Fruit fly (Drosophila melanogaster): ENCODE measurements around the gene Edem2.

Gene Edem2

dm6 chr2L:13222225-13222648 lies 30.2 kb downstream of the Edem2 start, which contains the start of the genes Ski6 and CG16812 (continued):
- TF ChIP-seq grau (tag; optimal IDR thresholded peaks at IDR 0.05) (peak; percentile 78), CG2120 (GFP tag; optimal IDR thresholded peaks at IDR 0.05) (peak; percentile 76), kni (GFP tag; optimal IDR thresholded peaks at IDR 0.05) (no peak), Elba2 (GFP tag; optimal IDR thresholded peaks at IDR 0.05) (peak; percentile 29), CG18599 (GFP tag; optimal IDR thresholded peaks at IDR 0.05) (no peak), pita (GFP tag; optimal IDR thresholded peaks at IDR 0.05) (no peak), CG10959 (GFP tag; IDR thresholded peaks at IDR 0.05) (no peak), CG10366 (GFP tag; IDR thresholded peaks at IDR 0.05) (peak; percentile 64), stc (GFP tag; IDR thresholded peaks at IDR 0.05) (peak; percentile 65), kah (GFP tag; optimal IDR thresholded peaks at IDR 0.05) (no peak), CG12236 (GFP tag; optimal IDR thresholded peaks at IDR 0.05) (no peak), CG8290 (GFP tag; optimal IDR thresholded peaks at IDR 0.05) (peak; percentile 37), CG8290 (tag; optimal IDR thresholded peaks at IDR 0.05) (no peak), abd-A (tag; optimal IDR thresholded peaks at IDR 0.05) (no peak), gsb-n (tag; optimal IDR thresholded peaks at IDR 0.05) (peak; percentile 68), tgo (GFP tag; IDR thresholded peaks at IDR 0.05) (peak; percentile 58; the same call in 2 of the 3 replicates), CG7357 (GFP tag; IDR thresholded peaks at IDR 0.05) (no peak), grn (GFP tag; optimal IDR thresholded peaks at IDR 0.05) (no peak), CG13296 (GFP tag; optimal IDR thresholded peaks at IDR 0.05) (peak; percentile 62), sna (GFP tag; IDR thresholded peaks at IDR 0.05; ENCODE audit: partially characterized antibody) (0 out of 2 replicates have a peak, but pooled peaks have one; percentile 21), inv (GFP tag; IDR thresholded peaks at IDR 0.05; ENCODE audit: partially characterized antibody) (no peak), cwo (GFP tag; optimal IDR thresholded peaks at IDR 0.05) (no peak), CG42726 (GFP tag; IDR thresholded peaks at IDR 0.05; ENCODE audit: partially characterized antibody) (no peak), Lhr (GFP tag; optimal IDR thresholded peaks at IDR 0.05) (no peak), bigmax (GFP tag; optimal IDR thresholded peaks at IDR 0.05) (no peak), CG32772 (GFP tag; IDR thresholded peaks at IDR 0.05) (peak; percentile 56), CG6272 (GFP tag; IDR thresholded peaks at IDR 0.05) (no peak), slou (GFP tag; optimal IDR thresholded peaks at IDR 0.05) (peak; percentile 39), CG17328 (GFP tag; IDR thresholded peaks at IDR 0.05) (peak; percentile 68), cad (GFP tag; optimal IDR thresholded peaks at IDR 0.05) (no peak), Dbx (GFP tag; IDR thresholded peaks at IDR 0.05) (peak; percentile 68), Ada2b (GFP tag; IDR thresholded peaks at IDR 0.05) (peak; percentile 47), CG17612 (GFP tag; IDR thresholded peaks at IDR 0.05) (no peak), NfI (GFP tag; optimal IDR thresholded peaks at IDR 0.05) (peak; percentile 58), pb (GFP tag; optimal IDR thresholded peaks at IDR 0.05) (no peak), nom (GFP tag; optimal IDR thresholded peaks at IDR 0.05) (no peak), Atf6 (GFP tag; IDR thresholded peaks at IDR 0.05) (peak; percentile 66), MBD-R2 (GFP tag; IDR thresholded peaks at IDR 0.05) (peak; percentile 60; the same call in 1 of the 2 replicates), Hmx (GFP tag; optimal IDR thresholded peaks at IDR 0.05) (peak; percentile 35), ATbp (GFP tag; optimal IDR thresholded peaks at IDR 0.05) (no peak), CG43689 (GFP tag; IDR thresholded peaks at IDR 0.05) (no peak), CG4707 (GFP tag; optimal IDR thresholded peaks at IDR 0.05) (no peak), CG14050 (GFP tag; IDR thresholded peaks at IDR 0.05) (peak; percentile 42; the same call in 2 of the 3 replicates), CG4854 (GFP tag; optimal IDR thresholded peaks at IDR 0.05) (no peak), TFAM (GFP tag; optimal IDR thresholded peaks at IDR 0.05) (no peak), CG2712 (tag; optimal IDR thresholded peaks at IDR 0.05) (peak; percentile 87), CG16779 (GFP tag; IDR thresholded peaks at IDR 0.05) (peak; percentile 23; the same call in 1 of the 2 replicates), MTF-1 (GFP tag; optimal IDR thresholded peaks at IDR 0.05; ENCODE audit: borderline replicate concordance) (peak; percentile 68), ato (GFP tag; IDR thresholded peaks at IDR 0.05; ENCODE audit: partially characterized antibody) (no peak), BEAF-32 (GFP tag; optimal IDR thresholded peaks at IDR 0.05) (peak; percentile 60), seq (GFP tag; IDR thresholded peaks at IDR 0.05) (no peak)
